Fruit fly (Drosophila melanogaster): Measurements from ENCODE around the gene CG5966.

DNA sequence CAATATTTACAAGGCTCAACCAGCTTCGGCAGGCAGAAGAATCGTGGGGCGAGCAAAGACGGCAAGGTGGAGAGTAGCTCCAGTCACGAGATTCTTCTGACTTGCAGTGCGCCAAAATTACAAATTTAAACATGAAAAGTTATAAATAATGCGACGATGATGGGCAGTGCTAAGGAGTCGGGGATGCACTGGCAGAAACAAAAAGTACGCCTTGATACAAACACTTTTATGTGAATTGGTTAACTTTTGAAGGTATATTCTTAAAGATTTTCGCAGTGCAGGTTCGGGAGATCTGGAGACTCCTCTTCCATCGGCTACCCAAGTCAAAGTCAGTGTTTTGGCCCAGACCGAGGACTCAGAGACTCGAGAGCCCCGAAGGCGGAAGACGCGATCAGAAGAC lies 32.8 kb downstream of the CG5966 start:
- TF ChIP-seq EcR (GFP tag; optimal IDR thresholded peaks at IDR 0.05) = no peak
- peak; percentile 8 for TF ChIP-seq CG17806 (tag; optimal IDR thresholded peaks at IDR 0.05)
- peak; percentile 1 for TF ChIP-seq CG8159 (tag; optimal IDR thresholded peaks at IDR 0.05)
- TF ChIP-seq fd96Ca (GFP tag; IDR thresholded peaks at IDR 0.05) = 0 out of 3 replicates have a peak, but pooled peaks have one; percentile 12
- no peak for TF ChIP-seq gl (tag; optimal IDR thresholded peaks at IDR 0.05)
- TF ChIP-seq Ets98B (GFP tag; IDR thresholded peaks at IDR 0.05) = no peak
- no peak for TF ChIP-seq CG14655 (GFP tag; optimal IDR thresholded peaks at IDR 0.05)
- no peak for TF ChIP-seq CG10348 (GFP tag; IDR thresholded peaks at IDR 0.05)
- no peak for TF ChIP-seq CG4496 (GFP tag; IDR thresholded peaks at IDR 0.05)
- no peak for TF ChIP-seq CG8301 (tag; optimal IDR thresholded peaks at IDR 0.05)
- peak; percentile 17 for TF ChIP-seq Snoo (tag; optimal IDR thresholded peaks at IDR 0.05)
- TF ChIP-seq Pif1B (GFP tag; optimal IDR thresholded peaks at IDR 0.05) = no peak
- no peak for TF ChIP-seq rn (GFP tag; IDR thresholded peaks at IDR 0.05)
- no peak for TF ChIP-seq CG12605 (GFP tag; IDR thresholded peaks at IDR 0.05)

Measured in whole organism, pupa.